Worm (Caenorhabditis elegans) whole organism, young adult: ENCODE data around the gene glb-7.

ENCODE experiments used
- C06A6.2 ChIP-seq: fragments of 200-800 bp; sonication (Bioruptor generic); conservative IDR thresholded peaks from 2 replicates; pipeline ENCODE4 v1.3.6; 2022; ENCODE audit warnings: missing genetic modification characterization, missing compliant biosample characterization
- F22D6.2 ChIP-seq: sonication (generic microtip); optimal IDR thresholded peaks from 2 replicates; lab custom pipeline; 2016; ENCODE audit warnings: mild to moderate bottlenecking, missing genetic modification characterization, missing compliant biosample characterization
- F52B5.7 ChIP-seq: sonication (generic microtip); optimal IDR thresholded peaks from 2 replicates; lab custom pipeline; 2016; ENCODE audit warnings: mild to moderate bottlenecking, missing genetic modification characterization, missing compliant biosample characterization
- Y53F4B.3 ChIP-seq: fragments of 200-800 bp; sonication (Bioruptor generic); IDR thresholded peaks from 2 replicates; pipeline ENCODE4 v1.3.6; 2022; ENCODE audit warnings: missing genetic modification reagents, missing genetic modification characterization, missing compliant biosample characterization
- Y56A3A.18 ChIP-seq: fragments of 200-800 bp; sonication (Bioruptor generic); IDR thresholded peaks from 2 replicates; pipeline ENCODE4 v1.3.6; 2022; ENCODE audit warnings: missing genetic modification reagents, missing genetic modification characterization, missing compliant biosample characterization
- Y95B8A.8 ChIP-seq: fragments of 200-800 bp; sonication (Bioruptor generic); IDR thresholded peaks from 2 replicates; pipeline ENCODE4 v1.3.6; 2022; ENCODE audit warnings: missing genetic modification reagents, missing genetic modification characterization, missing compliant biosample characterization
- ZK185.1 ChIP-seq: sonication (generic microtip); optimal IDR thresholded peaks from 2 replicates; lab custom pipeline; 2016; ENCODE audit warnings: mild to moderate bottlenecking, missing genetic modification characterization, missing compliant biosample characterization; ENCODE audit not compliant: poor library complexity, severe bottlenecking
- atf-7 ChIP-seq: sonication (generic microtip); optimal IDR thresholded peaks from 2 replicates; lab custom pipeline; 2017; ENCODE audit warnings: mild to moderate bottlenecking, missing genetic modification characterization, missing compliant biosample characterization
- ceh-100 ChIP-seq: fragments of 200-800 bp; sonication (Bioruptor generic); IDR thresholded peaks from 2 replicates; pipeline ENCODE4 v1.3.6; 2022; ENCODE audit warnings: missing genetic modification reagents, missing genetic modification characterization, missing compliant biosample characterization
- ceh-40 ChIP-seq: fragments of 200-800 bp; sonication (Bioruptor generic); IDR thresholded peaks from 2 replicates; pipeline ENCODE4 v1.3.6; 2022; ENCODE audit warnings: missing genetic modification characterization, missing compliant biosample characterization
- die-1 ChIP-seq: sonication (generic microtip); optimal IDR thresholded peaks from 2 replicates; lab custom pipeline; 2016; ENCODE audit warnings: missing genotype, mild to moderate bottlenecking, missing genetic modification characterization, missing compliant biosample characterization
- dox-1 ChIP-seq: fragments of 200-800 bp; sonication (Bioruptor generic); IDR thresholded peaks from 2 replicates; pipeline ENCODE4 v1.3.6; 2022; ENCODE audit warnings: missing genetic modification reagents, missing genetic modification characterization, missing compliant biosample characterization
- dpff-1 ChIP-seq: sonication (generic microtip); optimal IDR thresholded peaks from 2 replicates; lab custom pipeline; 2017; ENCODE audit warnings: mild to moderate bottlenecking, missing genetic modification characterization, missing compliant biosample characterization
- egl-44 ChIP-seq: fragments of 200-800 bp; sonication (Bioruptor generic); IDR thresholded peaks from 2 replicates; pipeline ENCODE4 v1.3.6; 2022; ENCODE audit warnings: missing genetic modification reagents, missing genetic modification characterization, missing compliant biosample characterization
- egrh-3 ChIP-seq: fragments of 200-800 bp; sonication (Bioruptor generic); IDR thresholded peaks from 2 replicates; pipeline ENCODE4 v1.3.6; 2022; ENCODE audit warnings: missing genetic modification reagents, missing genetic modification characterization, missing compliant biosample characterization
- ekl-4 ChIP-seq: fragments of 200-800 bp; sonication (Bioruptor generic); IDR thresholded peaks from 2 replicates; pipeline ENCODE4 v1.3.6; 2022; ENCODE audit warnings: missing genetic modification reagents, missing genetic modification characterization, missing compliant biosample characterization
- hsf-1 ChIP-seq: fragments of 200-800 bp; sonication (Bioruptor generic); IDR thresholded peaks from 2 replicates; pipeline ENCODE4 v1.3.6; 2022; ENCODE audit warnings: missing genetic modification reagents, missing genetic modification characterization, missing compliant biosample characterization
- lin-35 ChIP-seq, 3 experiments: fragments of 150-350 bp in 2 of 3; sonication (generic microtip) in 1 of 3; optimal IDR thresholded peaks; 2 replicates each; lab custom pipeline; 2014 to 2018; ENCODE audit warnings: missing biosample characterization in 3 of 3, missing genetic modification characterization in 3 of 3, missing genetic modification reagents in 3 of 3
- lin-40 ChIP-seq: sonication (generic microtip); optimal IDR thresholded peaks from 2 replicates; lab custom pipeline; 2016; ENCODE audit warnings: missing genetic modification characterization, mild to moderate bottlenecking, missing compliant biosample characterization, missing genotype, missing genetic modification reagents
- madf-6 ChIP-seq: fragments of 200-800 bp; sonication (Bioruptor generic); IDR thresholded peaks from 2 replicates; pipeline ENCODE4 v1.3.6; 2022; ENCODE audit warnings: missing genetic modification reagents, missing genetic modification characterization, missing compliant biosample characterization
- mxl-1 ChIP-seq: sonication (generic microtip); optimal IDR thresholded peaks from 2 replicates; lab custom pipeline; 2016; ENCODE audit warnings: missing genetic modification characterization, missing compliant biosample characterization
- nfyb-1 ChIP-seq: fragments of 200-800 bp; sonication (Bioruptor generic); IDR thresholded peaks from 2 replicates; pipeline ENCODE4 v1.3.6; 2022; ENCODE audit warnings: missing genetic modification reagents, missing genetic modification characterization, missing compliant biosample characterization
- nhr-120 ChIP-seq: fragments of 200-800 bp; sonication (Bioruptor generic); IDR thresholded peaks from 2 replicates; pipeline ENCODE4 v1.3.6; 2022; ENCODE audit warnings: missing genetic modification characterization, missing compliant biosample characterization
- nhr-80 ChIP-seq: sonication (generic microtip); optimal IDR thresholded peaks from 2 replicates; lab custom pipeline; 2016; ENCODE audit warnings: missing genetic modification characterization, missing compliant biosample characterization
- pbrm-1 ChIP-seq: fragments of 200-800 bp; sonication (Bioruptor generic); IDR thresholded peaks from 2 replicates; pipeline ENCODE4 v1.3.6; 2022; ENCODE audit warnings: missing genetic modification reagents, missing genetic modification characterization, missing compliant biosample characterization
- rcor-1 ChIP-seq: fragments of 200-800 bp; sonication (Bioruptor generic); IDR thresholded peaks from 2 replicates; pipeline ENCODE4 v1.3.6; 2022; ENCODE audit warnings: missing genetic modification reagents, missing genetic modification characterization, missing compliant biosample characterization
- snpc-1.3 ChIP-seq: sonication (generic microtip); optimal IDR thresholded peaks from 2 replicates; lab custom pipeline; 2017; ENCODE audit warnings: missing genetic modification characterization, mild to moderate bottlenecking, missing compliant biosample characterization, antibody characterized with exemption, moderate library complexity, missing genotype, missing genetic modification reagents; ENCODE audit not compliant: insufficient read depth
- sptf-2 ChIP-seq: fragments of 200-800 bp; sonication (Bioruptor generic); optimal IDR thresholded peaks from 2 replicates; lab custom pipeline; 2018; ENCODE audit warnings: mild to moderate bottlenecking, missing genetic modification characterization, missing compliant biosample characterization
- tbp1 ChIP-seq: fragments of 200-800 bp; sonication (Bioruptor generic); optimal IDR thresholded peaks from 2 replicates; lab custom pipeline; 2018; ENCODE audit warnings: mild to moderate bottlenecking, missing genetic modification characterization, missing compliant biosample characterization
- tlf-1 ChIP-seq: fragments of 200-800 bp; sonication (Bioruptor generic); optimal IDR thresholded peaks from 2 replicates; lab custom pipeline; 2018; ENCODE audit warnings: mild to moderate bottlenecking, missing genetic modification characterization, missing compliant biosample characterization
- unc-130 ChIP-seq: sonication (generic microtip); optimal IDR thresholded peaks from 2 replicates; lab custom pipeline; 2016; ENCODE audit warnings: missing genetic modification reagents, missing genetic modification characterization, missing compliant biosample characterization
- unc-62 ChIP-seq: fragments of 150-350 bp; optimal IDR thresholded peaks from 2 replicates; lab custom pipeline; 2014; ENCODE audit warnings: missing biosample characterization, missing genetic modification reagents, missing genetic modification characterization
- xnd-1 ChIP-seq: sonication (generic microtip); optimal IDR thresholded peaks from 2 replicates; lab custom pipeline; 2016; ENCODE audit warnings: missing genotype, missing genetic modification reagents, missing genetic modification characterization, missing compliant biosample characterization
- zfh-2 ChIP-seq: fragments of 200-800 bp; sonication (Bioruptor generic); conservative IDR thresholded peaks from 2 replicates; pipeline ENCODE4 v1.3.6; 2022; ENCODE audit warnings: missing genetic modification reagents, missing genetic modification characterization, missing compliant biosample characterization
- ztf-26 ChIP-seq: sonication (generic microtip); optimal IDR thresholded peaks from 2 replicates; lab custom pipeline; 2017; ENCODE audit warnings: missing genetic modification characterization, missing compliant biosample characterization
- ztf-6 ChIP-seq: fragments of 200-800 bp; sonication (Bioruptor generic); IDR thresholded peaks from 2 replicates; pipeline ENCODE4 v1.3.6; 2022; ENCODE audit warnings: missing genetic modification reagents, missing genetic modification characterization, missing compliant biosample characterization

The glb-7 gene

DNA sequence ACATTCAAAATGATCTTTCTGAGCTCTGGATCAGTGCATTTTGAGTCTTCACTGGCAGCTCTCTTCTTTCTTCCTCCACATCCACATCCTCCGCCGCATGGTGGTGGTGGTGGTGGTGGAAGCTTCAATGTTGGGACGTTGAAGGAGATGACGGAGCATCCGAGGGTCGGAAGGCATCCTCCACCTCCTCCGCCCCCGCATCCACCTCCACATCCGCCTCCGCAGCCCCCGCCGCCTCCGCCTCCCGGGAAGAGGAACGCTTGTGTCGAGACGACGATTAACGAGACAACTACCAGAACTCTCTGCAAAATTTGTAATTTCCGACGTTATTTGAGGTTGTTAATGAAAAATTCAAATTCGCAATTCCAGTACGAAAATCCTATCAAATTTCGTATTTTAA lies 4.8 kb downstream of the glb-7 start:
- TF ChIP-seq mxl-1: no peak
- TF ChIP-seq zfh-2 (GFP tag; lab: Robert Waterston, UW): peak; percentile 87
- no peak for TF ChIP-seq sptf-2
- no peak for TF ChIP-seq ztf-6
- TF ChIP-seq die-1 (tag; lab: Kevin White, UChicago): no peak
- TF ChIP-seq egrh-3 (GFP tag; lab: Robert Waterston, UW): peak; percentile 88

DNA sequence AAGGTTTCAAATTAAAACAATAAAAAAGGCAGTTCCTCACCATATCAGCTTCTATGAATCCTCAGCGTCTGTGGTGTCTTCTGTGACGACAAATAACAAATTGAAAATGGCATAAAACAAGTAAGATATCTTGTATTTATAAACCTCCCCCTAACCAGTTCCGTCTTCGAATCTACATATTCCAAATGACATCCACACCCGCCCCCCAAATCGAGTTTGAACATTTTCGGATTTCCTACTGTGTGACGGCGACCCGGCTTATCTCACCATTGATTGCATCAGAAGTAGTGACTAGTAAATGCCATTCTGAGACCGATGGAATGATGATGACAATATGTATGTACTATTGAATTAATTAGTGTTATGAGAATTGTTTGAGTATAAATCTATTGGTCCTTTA lies 6.2 kb downstream of the glb-7 start, which contains the start of gene grl-20:
grl-20 (minus strand) TSS at position 101 of the 400 bp plus-strand sequence.
- TF ChIP-seq ztf-6: no peak
- TF ChIP-seq atf-7 (tag; lab: Kevin White, UChicago): no peak
- no peak for TF ChIP-seq xnd-1 (tag; lab: Kevin White, UChicago)
- TF ChIP-seq unc-62: no peak
- TF ChIP-seq ZK185.1 (tag; lab: Kevin White, UChicago): no peak
- TF ChIP-seq C06A6.2 (GFP tag; lab: Robert Waterston, UW): no peak
- no peak for TF ChIP-seq Y95B8A.8
- TF ChIP-seq lin-35 (GFP tag; optimal IDR thresholded peaks at IDR 0.05; lab: Kevin White, UChicago): no peak
- TF ChIP-seq tbp1 (GFP tag; lab: Kevin White, UChicago): no peak
- no peak for TF ChIP-seq ztf-26
- no peak for TF ChIP-seq pbrm-1
- TF ChIP-seq dpff-1: no peak
- no peak for TF ChIP-seq egl-44 (GFP tag; lab: Robert Waterston, UW)
- TF ChIP-seq F22D6.2 (tag; lab: Kevin White, UChicago): no peak
- no peak for TF ChIP-seq snpc-1.3 (tag; lab: Kevin White, UChicago)
- TF ChIP-seq, all 124 proteins: peak for 0

DNA sequence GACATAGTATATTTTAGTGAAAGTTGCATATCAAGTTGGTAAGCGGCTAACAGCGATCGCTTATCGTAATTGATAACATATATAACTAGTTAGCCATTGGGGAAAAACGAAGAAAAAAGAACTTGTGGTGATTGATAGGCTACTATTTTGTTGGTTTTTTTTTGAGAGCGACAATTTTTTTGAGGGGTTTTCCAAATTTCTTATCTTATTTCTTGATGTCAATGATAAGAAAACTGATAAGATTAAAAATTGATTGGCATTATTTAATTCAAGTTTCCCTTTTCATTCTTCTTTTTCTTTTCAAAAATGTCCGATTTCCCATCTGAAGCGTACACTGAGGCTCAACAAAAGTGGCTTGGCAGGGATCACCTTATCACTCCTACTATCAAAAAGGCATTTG lies 8.1 kb downstream of the glb-7 start, which contains the start of gene prmt-6:
prmt-6 (plus strand) TSS at position 252 of the 400 bp plus-strand sequence.
- peak; percentile 23 for TF ChIP-seq lin-40
- TF ChIP-seq F52B5.7 (tag; lab: Kevin White, UChicago): no peak
- TF ChIP-seq nhr-80 (tag; lab: Kevin White, UChicago): peak; percentile 60
- TF ChIP-seq nhr-120 (GFP tag; lab: Robert Waterston, UW): no peak
- TF ChIP-seq unc-62: no peak
- no peak for TF ChIP-seq F22D6.2 (tag; lab: Kevin White, UChicago)
- TF ChIP-seq unc-130 (GFP tag; lab: Kevin White, UChicago): no peak

DNA sequence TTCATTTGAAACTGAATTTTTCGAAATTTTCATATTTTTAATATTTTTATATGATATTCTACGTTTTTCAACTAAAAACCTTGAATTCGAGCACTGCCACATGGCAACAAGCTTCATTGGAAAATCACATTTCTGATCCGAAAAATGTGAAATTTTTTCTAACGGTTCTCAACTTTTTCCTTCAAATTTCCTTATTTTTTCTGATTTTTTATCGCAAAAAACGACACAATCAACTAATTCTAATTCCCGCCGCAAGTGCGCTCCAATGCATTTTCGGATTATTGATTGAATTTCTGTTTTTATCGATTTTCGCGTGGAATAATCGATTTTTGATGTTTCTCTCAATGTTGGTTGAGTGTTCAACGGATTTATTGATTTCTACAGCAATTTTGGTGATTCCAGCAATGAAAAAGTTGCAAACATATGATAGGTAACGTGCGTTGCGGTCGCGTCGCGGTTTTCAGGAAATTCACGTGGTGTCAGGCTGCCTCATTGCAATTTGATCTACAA lies 10.9 kb downstream of the glb-7 start, which contains the start of gene C23H5.12:
C23H5.12 (plus strand) TSS at position 51 of the 510 bp plus-strand sequence.
- TF ChIP-seq tlf-1 (GFP tag; lab: Kevin White, UChicago) (no peak), unc-62 (no peak)

DNA sequence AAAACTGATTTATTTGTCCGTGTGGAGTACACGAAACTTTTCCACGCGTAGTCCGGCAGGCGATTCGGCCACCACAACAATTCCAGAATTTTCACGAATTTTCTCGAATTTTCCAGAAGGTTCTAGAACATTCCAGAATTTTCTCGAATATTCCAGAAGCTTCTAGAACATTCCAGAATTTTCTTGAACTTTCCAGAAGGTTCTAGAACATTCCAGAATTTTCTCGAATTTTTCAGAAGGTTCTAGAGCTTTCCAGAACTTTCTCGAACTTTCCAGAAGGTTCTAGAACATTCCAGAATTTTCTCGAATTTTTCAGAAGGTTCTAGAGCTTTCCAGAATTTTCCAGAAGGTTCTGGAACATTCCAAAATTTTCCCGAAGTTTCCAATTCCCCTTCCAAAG lies 13.3 kb downstream of the glb-7 start:
- TF ChIP-seq Y56A3A.18 (GFP tag; lab: Robert Waterston, UW): 0 out of 2 replicates have a peak, but pooled peaks have one; percentile 74
- TF ChIP-seq hsf-1 (GFP tag; lab: Robert Waterston, UW): peak; percentile 98
- peak; percentile 79 for TF ChIP-seq ekl-4 (GFP tag; lab: Robert Waterston, UW)
- TF ChIP-seq nfyb-1: 0 out of 2 replicates have a peak, but pooled peaks have one; percentile 26
- peak; percentile 17; the same call in 1 of the 2 replicates for TF ChIP-seq egrh-3 (GFP tag; lab: Robert Waterston, UW)
- 0 out of 2 replicates have a peak, but pooled peaks have one; percentile 60 for TF ChIP-seq ceh-40 (GFP tag; lab: Robert Waterston, UW)
- peak; percentile 68 for TF ChIP-seq ceh-100 (GFP tag; lab: Robert Waterston, UW)
- 0 out of 2 replicates have a peak, but pooled peaks have one; percentile 13 for TF ChIP-seq Y53F4B.3 (GFP tag; lab: Robert Waterston, UW)
- peak; percentile 60 for TF ChIP-seq madf-6 (GFP tag; lab: Robert Waterston, UW)
- peak; percentile 91 for TF ChIP-seq dox-1
- peak; percentile 9; the same call in 1 of the 2 replicates for TF ChIP-seq rcor-1 (GFP tag; lab: Robert Waterston, UW)
